Fruit fly (Drosophila melanogaster): ENCODE measurements around the gene CG9813.

dm6 chr3R:13333031-13333430, 46.5 kb downstream of the CG9813 start:
- no peak for TF ChIP-seq CTCF (optimal IDR thresholded peaks at IDR 0.05)
- no peak for TF ChIP-seq CG8478 (optimal IDR thresholded peaks at IDR 0.05)

Measured in S2 (cell line).